Fruit fly (Drosophila melanogaster) whole organism, embryonic: ENCODE measurements around the gene CG16985.

ENCODE experiments used
- C15 ChIP-seq: fragments of 200-800 bp; sonication (Bioruptor generic); IDR thresholded peaks from 3 replicates; pipeline ENCODE4 v1.3.6; 2022; ENCODE audit warnings: missing biosample characterization, missing genetic modification characterization
- CG10147 ChIP-seq: fragments of 200-800 bp; sonication (Bioruptor generic); optimal IDR thresholded peaks from 2 replicates; lab custom pipeline; 2019; ENCODE audit warnings: missing biosample characterization, mild to moderate bottlenecking, missing genetic modification characterization, moderate library complexity
- CG10543 ChIP-seq: fragments of 200-800 bp; sonication (Bioruptor generic); optimal IDR thresholded peaks from 3 replicates; lab custom pipeline; 2017; ENCODE audit warnings: missing biosample characterization, mild to moderate bottlenecking, missing genetic modification characterization, moderate library complexity
- CG10959 ChIP-seq: fragments of 200-800 bp; sonication (Bioruptor generic); IDR thresholded peaks from 2 replicates; pipeline ENCODE4 v1.3.6; 2022; ENCODE audit warnings: missing biosample characterization, missing genetic modification characterization
- CG12071 ChIP-seq: fragments of 200-800 bp; sonication (Bioruptor generic); optimal IDR thresholded peaks from 3 replicates; lab custom pipeline; 2018; ENCODE audit warnings: missing biosample characterization, mild to moderate bottlenecking, missing genetic modification characterization
- CG12769 ChIP-seq: fragments of 200-800 bp; sonication (Bioruptor generic); optimal IDR thresholded peaks from 2 replicates; lab custom pipeline; 2019; ENCODE audit warnings: missing biosample characterization, mild to moderate bottlenecking, missing genetic modification characterization, moderate library complexity
- CG13424 ChIP-seq: fragments of 200-800 bp; sonication (Bioruptor generic); optimal IDR thresholded peaks from 2 replicates; lab custom pipeline; 2019; ENCODE audit warnings: missing biosample characterization, mild to moderate bottlenecking, missing genetic modification characterization, moderate library complexity
- CG13894 ChIP-seq: fragments of 200-800 bp; sonication (Bioruptor generic); optimal IDR thresholded peaks from 3 replicates; lab custom pipeline; 2018; ENCODE audit warnings: missing biosample characterization, mild to moderate bottlenecking, missing genetic modification characterization, moderate library complexity
- CG14014 ChIP-seq: fragments of 200-800 bp; sonication (Bioruptor generic); IDR thresholded peaks from 2 replicates; pipeline ENCODE4 v1.3.6; 2022; ENCODE audit warnings: missing biosample characterization, missing genetic modification characterization
- CG14965 ChIP-seq: fragments of 200-800 bp; sonication (Bioruptor generic); optimal IDR thresholded peaks from 2 replicates; lab custom pipeline; 2016; ENCODE audit warnings: missing biosample characterization, missing genetic modification characterization, borderline replicate concordance
- CG1832 ChIP-seq: fragments of 200-800 bp; sonication (Bioruptor generic); optimal IDR thresholded peaks from 2 replicates; lab custom pipeline; 2017; ENCODE audit warnings: missing biosample characterization, mild to moderate bottlenecking, missing genetic modification characterization, inconsistent platforms
- CG30403 ChIP-seq: fragments of 200-800 bp; sonication (Bioruptor generic); optimal IDR thresholded peaks from 3 replicates; lab custom pipeline; 2016; ENCODE audit warnings: missing biosample characterization, missing genetic modification characterization
- CG3065 ChIP-seq: fragments of 200-800 bp; sonication (Bioruptor generic); optimal IDR thresholded peaks from 2 replicates; lab custom pipeline; 2016; ENCODE audit warnings: missing biosample characterization, missing genetic modification characterization
- CG42726 ChIP-seq: fragments of 200-800 bp; sonication (Bioruptor generic); IDR thresholded peaks from 2 replicates; pipeline ENCODE4 v1.3.6; 2022; ENCODE audit warnings: missing biosample characterization, missing genetic modification characterization; ENCODE audit not compliant: partially characterized antibody
- CG43689 ChIP-seq: fragments of 200-800 bp; sonication (Bioruptor generic); IDR thresholded peaks from 2 replicates; pipeline ENCODE4 v1.3.6; 2022; ENCODE audit warnings: missing biosample characterization, missing genetic modification characterization
- CG7745 ChIP-seq: fragments of 200-800 bp; sonication (Bioruptor generic); optimal IDR thresholded peaks from 2 replicates; lab custom pipeline; 2018; ENCODE audit warnings: missing biosample characterization, mild to moderate bottlenecking, missing genetic modification characterization, moderate library complexity
- CG8478 ChIP-seq: fragments of >200 bp; optimal IDR thresholded peaks from 2 replicates; lab custom pipeline; 2018
- CG9437 ChIP-seq: fragments of 200-800 bp; sonication (Bioruptor generic); optimal IDR thresholded peaks from 2 replicates; lab custom pipeline; 2018; ENCODE audit warnings: missing biosample characterization, mild to moderate bottlenecking, missing genetic modification characterization
- H2.0 ChIP-seq: fragments of 200-800 bp; sonication (Bioruptor generic); IDR thresholded peaks from 2 replicates; pipeline ENCODE4 v1.3.6; 2022; ENCODE audit warnings: missing biosample characterization, missing genetic modification characterization
- Neu2 ChIP-seq: fragments of 200-800 bp; sonication (Bioruptor generic); optimal IDR thresholded peaks from 3 replicates; lab custom pipeline; 2016; ENCODE audit warnings: missing biosample characterization, missing genetic modification characterization, borderline replicate concordance
- Nf-YB ChIP-seq: fragments of 200-800 bp; sonication (Bioruptor generic); optimal IDR thresholded peaks from 3 replicates; lab custom pipeline; 2019; ENCODE audit warnings: missing biosample characterization, mild to moderate bottlenecking, missing genetic modification characterization, moderate library complexity
- PHDP ChIP-seq: fragments of 200-800 bp; sonication (Bioruptor generic); optimal IDR thresholded peaks from 3 replicates; lab custom pipeline; 2018; ENCODE audit warnings: missing biosample characterization, mild to moderate bottlenecking, missing genetic modification characterization, moderate library complexity
- Pdp1 ChIP-seq, 2 experiments: fragments of 200-800 bp; sonication (Bioruptor generic); optimal IDR thresholded peaks; 3 replicates each; lab custom pipeline; 2016; ENCODE audit warnings: missing biosample characterization in 2 of 2, missing genetic modification characterization in 2 of 2, mild to moderate bottlenecking in 1 of 2, moderate library complexity in 1 of 2
- Sin3A ChIP-seq: fragments of >200 bp; optimal IDR thresholded peaks from 2 replicates; lab custom pipeline; 2018
- Stat92E ChIP-seq, 3 experiments: fragments of >200 bp in 2 of 3; fragments of 200-800 bp in 1 of 3; sonication (Bioruptor generic) in 1 of 3; optimal IDR thresholded peaks; 2 replicates each; lab custom pipeline; 2017 to 2019; ENCODE audit warnings: missing biosample characterization in 3 of 3, missing genetic modification characterization in 3 of 3, mild to moderate bottlenecking in 1 of 3, moderate library complexity in 1 of 3
- TFAM ChIP-seq: fragments of 200-800 bp; sonication (Bioruptor generic); optimal IDR thresholded peaks from 2 replicates; lab custom pipeline; 2017; ENCODE audit warnings: missing biosample characterization, missing genetic modification characterization, inconsistent platforms
- Tbp ChIP-seq: fragments of >200 bp; optimal IDR thresholded peaks from 2 replicates; lab custom pipeline; 2018; ENCODE audit warnings: missing biosample characterization, missing genetic modification characterization
- Usf ChIP-seq: fragments of 200-800 bp; sonication (Bioruptor generic); optimal IDR thresholded peaks from 2 replicates; lab custom pipeline; 2017; ENCODE audit warnings: missing genotype, missing biosample characterization, missing genetic modification characterization
- abd-A ChIP-seq: fragments of 200-800 bp; sonication (Bioruptor generic); optimal IDR thresholded peaks from 3 replicates; lab custom pipeline; 2019; ENCODE audit warnings: missing biosample characterization, mild to moderate bottlenecking, missing genetic modification characterization, moderate library complexity
- bsh ChIP-seq, 2 experiments: fragments of 200-800 bp; sonication (Bioruptor generic); optimal IDR thresholded peaks; 2 replicates each; lab custom pipeline; 2017 to 2018; ENCODE audit warnings: mild to moderate bottlenecking in 2 of 2, missing biosample characterization in 2 of 2, missing genetic modification characterization in 2 of 2, moderate library complexity in 1 of 2
- chinmo ChIP-seq: fragments of 200-800 bp; sonication (Bioruptor generic); IDR thresholded peaks from 4 replicates; pipeline ENCODE4 v1.3.6; 2022; ENCODE audit warnings: missing biosample characterization, missing genetic modification characterization; ENCODE audit not compliant: partially characterized antibody
- croc ChIP-seq: fragments of 200-800 bp; sonication (Bioruptor generic); conservative IDR thresholded peaks from 3 replicates; pipeline ENCODE4 v1.3.6; 2022; ENCODE audit warnings: missing biosample characterization, missing genetic modification characterization
- crp ChIP-seq, 2 experiments: fragments of 200-800 bp; sonication (Bioruptor generic); optimal IDR thresholded peaks; 2 replicates in 1 of 2; 3 replicates in 1 of 2; lab custom pipeline; 2017; ENCODE audit warnings: missing biosample characterization in 2 of 2, missing genetic modification characterization in 2 of 2, mild to moderate bottlenecking in 1 of 2, moderate library complexity in 1 of 2
- disco-r ChIP-seq: fragments of 200-800 bp; sonication (Bioruptor generic); optimal IDR thresholded peaks from 2 replicates; lab custom pipeline; 2016; ENCODE audit warnings: missing biosample characterization, missing genetic modification characterization
- gcm2 ChIP-seq: fragments of 200-800 bp; sonication (Bioruptor generic); optimal IDR thresholded peaks from 2 replicates; lab custom pipeline; 2016; ENCODE audit warnings: missing biosample characterization, missing genetic modification characterization
- gro ChIP-seq: fragments of 200-800 bp; sonication (Bioruptor generic); optimal IDR thresholded peaks from 2 replicates; lab custom pipeline; 2016; ENCODE audit warnings: missing biosample characterization, missing genetic modification characterization
- hth ChIP-seq: fragments of >200 bp; optimal IDR thresholded peaks from 2 replicates; lab custom pipeline; 2017; ENCODE audit warnings: inconsistent platforms
- nerfin-2 ChIP-seq: fragments of 200-800 bp; sonication (Bioruptor generic); IDR thresholded peaks from 2 replicates; pipeline ENCODE4 v1.3.6; 2022; ENCODE audit warnings: missing biosample characterization, missing genetic modification characterization; ENCODE audit not compliant: partially characterized antibody
- pros ChIP-seq: fragments of 200-800 bp; sonication (Bioruptor generic); optimal IDR thresholded peaks from 3 replicates; lab custom pipeline; 2019; ENCODE audit warnings: missing biosample characterization, mild to moderate bottlenecking, missing genetic modification characterization, moderate library complexity
- ro ChIP-seq: fragments of 200-800 bp; sonication (Bioruptor generic); IDR thresholded peaks from 2 replicates; pipeline ENCODE4 v1.3.6; 2022; ENCODE audit warnings: missing biosample characterization, missing genetic modification characterization
- scrt ChIP-seq: fragments of 200-800 bp; sonication (Bioruptor generic); optimal IDR thresholded peaks from 2 replicates; lab custom pipeline; 2018; ENCODE audit warnings: missing biosample characterization, mild to moderate bottlenecking, missing genetic modification characterization, moderate library complexity
- sd ChIP-seq: fragments of 200-800 bp; sonication (Bioruptor generic); optimal IDR thresholded peaks from 3 replicates; lab custom pipeline; 2018; ENCODE audit warnings: missing biosample characterization, mild to moderate bottlenecking, missing genetic modification characterization, moderate library complexity
- seq ChIP-seq: fragments of 200-800 bp; sonication (Bioruptor generic); IDR thresholded peaks from 2 replicates; pipeline ENCODE4 v1.3.6; 2022; ENCODE audit warnings: missing biosample characterization, missing genetic modification characterization
- slbo ChIP-seq: fragments of 200-800 bp; sonication (Bioruptor generic); IDR thresholded peaks from 2 replicates; pipeline ENCODE4 v1.3.6; 2022; ENCODE audit warnings: missing biosample characterization, missing genetic modification characterization
- sqz ChIP-seq: fragments of 200-800 bp; sonication (Bioruptor generic); optimal IDR thresholded peaks from 3 replicates; lab custom pipeline; 2018; ENCODE audit warnings: missing biosample characterization, mild to moderate bottlenecking, missing genetic modification characterization
- tll ChIP-seq, 2 experiments: fragments of 200-800 bp in 1 of 2; fragments of >200 bp in 1 of 2; sonication (Bioruptor generic) in 1 of 2; optimal IDR thresholded peaks; 2 replicates each; lab custom pipeline; 2017 to 2019; ENCODE audit warnings: missing biosample characterization in 2 of 2, missing genetic modification characterization in 2 of 2, mild to moderate bottlenecking in 1 of 2, moderate library complexity in 1 of 2
- toy ChIP-seq: fragments of 200-800 bp; sonication (Bioruptor generic); IDR thresholded peaks from 2 replicates; pipeline ENCODE4 v1.3.6; 2022; ENCODE audit warnings: missing biosample characterization, missing genetic modification characterization
- vvl ChIP-seq: fragments of 200-800 bp; sonication (Bioruptor generic); IDR thresholded peaks from 2 replicates; pipeline ENCODE4 v1.3.6; 2022; ENCODE audit warnings: missing biosample characterization, missing genetic modification characterization
- zen2 ChIP-seq: fragments of 200-800 bp; sonication (Bioruptor generic); IDR thresholded peaks from 3 replicates; pipeline ENCODE4 v1.3.6; 2022; ENCODE audit warnings: missing biosample characterization, missing genetic modification characterization; ENCODE audit not compliant: partially characterized antibody

CG16985 gene

dm6 chr3L:2551137-2551676 lies 47.9 kb upstream of the CG16985 start:
- TF ChIP-seq CG30403 (no peak), CG10543 (GFP tag; lab: Kevin White, UChicago) (no peak), bsh (GFP tag; optimal IDR thresholded peaks at IDR 0.05; lab: Kevin White, UChicago) (no peak), CG9437 (GFP tag; lab: Kevin White, UChicago) (no peak), Pdp1 (GFP tag; optimal IDR thresholded peaks at IDR 0.05; lab: Kevin White, UChicago) (peak in 1 of 2 experiments; percentile 51), vvl (no peak; the same call in 1 of the 2 replicates), CG43689 (no peak), seq (GFP tag; lab: Robert Waterston, UW) (no peak), disco-r (no peak), tll (GFP tag; optimal IDR thresholded peaks at IDR 0.05; lab: Kevin White, UChicago) (no peak), sd (tag; lab: Kevin White, UChicago) (peak; percentile 84), croc (GFP tag; lab: Robert Waterston, UW) (no peak), crp (GFP tag; optimal IDR thresholded peaks at IDR 0.05; lab: Kevin White, UChicago) (no peak), CG3065 (GFP tag; lab: Kevin White, UChicago) (no peak), slbo (GFP tag; lab: Robert Waterston, UW) (no peak), C15 (GFP tag; lab: Robert Waterston, UW) (no peak), zen2 (GFP tag; lab: Robert Waterston, UW) (no peak), CG14014 (GFP tag; lab: Robert Waterston, UW) (no peak), CG8478 (no peak), pros (GFP tag; lab: Kevin White, UChicago) (no peak), Usf (GFP tag; lab: Kevin White, UChicago) (no peak), CG12769 (tag; lab: Kevin White, UChicago) (peak; percentile 20), CG1832 (no peak), toy (no peak), ro (GFP tag; lab: Robert Waterston, UW) (no peak), scrt (GFP tag; lab: Kevin White, UChicago) (no peak), CG10959 (no peak), PHDP (no peak), CG10147 (GFP tag; lab: Kevin White, UChicago) (peak; percentile 2), gcm2 (GFP tag; lab: Kevin White, UChicago) (no peak), gro (GFP tag; lab: Kevin White, UChicago) (no peak), CG13424 (no peak), TFAM (GFP tag; lab: Kevin White, UChicago) (no peak), Nf-YB (no peak), CG42726 (GFP tag; lab: Robert Waterston, UW) (no peak), Tbp (GFP tag; lab: Kevin White, UChicago) (no peak), sqz (GFP tag; lab: Kevin White, UChicago) (peak; percentile 54), CG7745 (tag; lab: Kevin White, UChicago) (no peak), CG14965 (no peak), chinmo (GFP tag; lab: Robert Waterston, UW) (0 out of 4 replicates have a peak, but pooled peaks have one; percentile 61), abd-A (tag; lab: Kevin White, UChicago) (peak; percentile 82), Sin3A (no peak), Neu2 (no peak), nerfin-2 (GFP tag; lab: Robert Waterston, UW) (no peak), CG13894 (tag; lab: Kevin White, UChicago) (peak; percentile 99), hth (lab: Kevin White, UChicago) (no peak), Stat92E (GFP tag; optimal IDR thresholded peaks at IDR 0.05; lab: Kevin White, UChicago) (no peak), CG12071 (GFP tag; lab: Kevin White, UChicago) (no peak), H2.0 (GFP tag; lab: Robert Waterston, UW) (no peak)
